Fruit fly (Drosophila melanogaster): Measurements from ENCODE around the gene CG9444.

The CG9444 gene

dm6 chr3R:9640313-9640712, 43.8 kb downstream of the CG9444 start:
- TF ChIP-seq CG13204 (GFP tag; optimal IDR thresholded peaks at IDR 0.05): no peak
- no peak for TF ChIP-seq CG32121 (GFP tag; IDR thresholded peaks at IDR 0.05)
- no peak for TF ChIP-seq CG14655 (GFP tag; optimal IDR thresholded peaks at IDR 0.05)
- TF ChIP-seq CG17806 (tag; optimal IDR thresholded peaks at IDR 0.05): no peak

DNA sequence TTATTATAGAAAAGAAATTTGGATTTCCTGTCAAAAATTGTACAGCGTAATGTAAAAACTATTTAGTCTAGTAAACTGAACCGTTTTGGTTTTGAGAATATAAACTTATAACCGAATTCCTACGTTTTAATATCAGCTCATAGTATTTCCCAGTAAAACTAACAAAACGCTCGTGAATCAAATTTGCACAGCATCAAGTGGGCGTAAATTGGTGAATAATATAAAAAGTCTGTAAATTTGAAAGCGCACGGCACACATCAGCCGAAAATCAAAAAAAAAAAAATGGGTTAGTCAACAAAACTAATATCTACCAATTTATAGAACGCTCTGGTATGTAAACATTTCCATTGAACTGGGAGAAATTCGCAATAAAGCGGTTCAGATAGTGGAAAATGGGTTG, 46.2 kb downstream of the CG9444 start, which contains the start of gene Dh44:
Dh44 (plus strand) TSS at position 301 of the 400 bp plus-strand sequence.
- TF ChIP-seq CG8159 (tag; optimal IDR thresholded peaks at IDR 0.05): no peak
- no peak for TF ChIP-seq CG9948 (tag; optimal IDR thresholded peaks at IDR 0.05)
- TF ChIP-seq CG17806 (tag; optimal IDR thresholded peaks at IDR 0.05): no peak
- TF ChIP-seq CG12605 (GFP tag; IDR thresholded peaks at IDR 0.05): no peak
- TF ChIP-seq CG10348 (GFP tag; IDR thresholded peaks at IDR 0.05): no peak
- TF ChIP-seq CG4496 (GFP tag; IDR thresholded peaks at IDR 0.05): no peak
- no peak for TF ChIP-seq CG14655 (GFP tag; optimal IDR thresholded peaks at IDR 0.05)

DNA sequence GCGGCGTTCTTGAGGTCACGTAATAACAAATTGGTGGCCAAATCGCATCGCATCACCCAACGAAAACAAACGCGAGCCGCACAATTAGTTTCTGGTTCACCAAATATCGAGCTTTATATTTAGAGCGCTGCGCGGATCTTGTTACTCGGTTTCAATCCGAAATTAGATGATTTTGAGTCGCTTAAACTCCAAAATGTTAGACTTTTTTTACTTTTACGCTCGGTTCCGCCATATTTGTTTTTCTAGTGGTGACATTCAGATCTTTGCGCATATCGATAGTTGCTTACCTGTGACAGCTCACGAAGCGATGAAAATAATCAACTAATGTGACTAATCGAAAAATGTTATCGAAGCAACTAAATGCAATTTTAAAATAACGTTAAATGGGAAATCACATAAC, 46.7 kb downstream of the CG9444 start, which contains the start of gene Scm:
Scm (minus strand) TSS at position 251 of the 400 bp plus-strand sequence.
- TF ChIP-seq CG32121 (GFP tag; IDR thresholded peaks at IDR 0.05) (no peak; the same call in 1 of the 2 replicates), CG12605 (GFP tag; IDR thresholded peaks at IDR 0.05) (no peak), CG17806 (tag; optimal IDR thresholded peaks at IDR 0.05) (no peak), Pif1A (GFP tag; optimal IDR thresholded peaks at IDR 0.05) (no peak), CG10348 (GFP tag; IDR thresholded peaks at IDR 0.05) (no peak), Ets98B (GFP tag; IDR thresholded peaks at IDR 0.05) (no peak; the same call in 1 of the 2 replicates), D1 (tag; optimal IDR thresholded peaks at IDR 0.05) (no peak), Pif1B (GFP tag; optimal IDR thresholded peaks at IDR 0.05) (no peak), CG8301 (tag; optimal IDR thresholded peaks at IDR 0.05) (no peak), CG8159 (tag; optimal IDR thresholded peaks at IDR 0.05) (no peak), EcR (GFP tag; optimal IDR thresholded peaks at IDR 0.05) (no peak), rn (GFP tag; IDR thresholded peaks at IDR 0.05) (no peak), CG14655 (GFP tag; optimal IDR thresholded peaks at IDR 0.05) (no peak), CG4496 (GFP tag; IDR thresholded peaks at IDR 0.05) (no peak), CG9948 (tag; optimal IDR thresholded peaks at IDR 0.05) (no peak)

dm6 chr3R:9632110-9632921, 51.7 kb downstream of the CG9444 start:
- no peak for TF ChIP-seq fd96Ca (GFP tag; IDR thresholded peaks at IDR 0.05)
- no peak for TF ChIP-seq CG17806 (tag; optimal IDR thresholded peaks at IDR 0.05)
- TF ChIP-seq Snoo (tag; optimal IDR thresholded peaks at IDR 0.05): no peak
- no peak for TF ChIP-seq CG34367 (tag; optimal IDR thresholded peaks at IDR 0.05)
- TF ChIP-seq CG13204 (GFP tag; optimal IDR thresholded peaks at IDR 0.05): no peak
- TF ChIP-seq CG4496 (GFP tag; IDR thresholded peaks at IDR 0.05): no peak
- no peak for TF ChIP-seq CG15710 (tag; optimal IDR thresholded peaks at IDR 0.05)
- no peak for TF ChIP-seq CG8301 (tag; optimal IDR thresholded peaks at IDR 0.05)
- no peak for TF ChIP-seq EcR (GFP tag; optimal IDR thresholded peaks at IDR 0.05)
- no peak for TF ChIP-seq rn (GFP tag; IDR thresholded peaks at IDR 0.05)
- TF ChIP-seq CG32121 (GFP tag; IDR thresholded peaks at IDR 0.05): no peak
- TF ChIP-seq D1 (tag; optimal IDR thresholded peaks at IDR 0.05): no peak
- TF ChIP-seq CG14655 (GFP tag; optimal IDR thresholded peaks at IDR 0.05): no peak
- TF ChIP-seq CG12605 (GFP tag; IDR thresholded peaks at IDR 0.05): no peak
- TF ChIP-seq Ets98B (GFP tag; IDR thresholded peaks at IDR 0.05): no peak
- TF ChIP-seq CG10348 (GFP tag; IDR thresholded peaks at IDR 0.05): no peak
- no peak for TF ChIP-seq Pif1A (GFP tag; optimal IDR thresholded peaks at IDR 0.05)
- TF ChIP-seq CG9948 (tag; optimal IDR thresholded peaks at IDR 0.05): no peak
- TF ChIP-seq CG8159 (tag; optimal IDR thresholded peaks at IDR 0.05): no peak
- TF ChIP-seq Pif1B (GFP tag; optimal IDR thresholded peaks at IDR 0.05): no peak

DNA sequence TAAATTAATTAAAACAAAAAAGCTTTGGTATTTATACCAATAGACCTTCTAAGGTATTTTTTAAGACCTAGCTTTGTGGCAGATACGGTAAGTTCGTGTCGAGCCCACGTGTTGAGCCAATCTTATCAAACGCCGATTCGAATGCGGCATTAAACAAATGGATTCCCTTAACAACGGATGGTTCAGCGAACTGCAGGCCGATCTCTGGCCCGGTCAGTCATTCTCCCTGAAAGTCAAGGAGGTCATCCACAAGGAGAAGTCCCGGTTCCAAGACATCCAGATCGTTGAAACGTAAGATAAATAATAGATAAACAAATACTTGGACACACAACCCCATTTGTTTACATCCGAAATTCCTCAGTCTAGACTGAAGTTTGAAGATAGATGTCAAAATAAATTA, 52.5 kb downstream of the CG9444 start, which contains the start of gene SpdS:
SpdS (plus strand) TSS at position 78 of the 400 bp plus-strand sequence.
- no peak for TF ChIP-seq CG10348 (GFP tag; IDR thresholded peaks at IDR 0.05)
- TF ChIP-seq Pif1A (GFP tag; optimal IDR thresholded peaks at IDR 0.05): no peak
- TF ChIP-seq rn (GFP tag; IDR thresholded peaks at IDR 0.05): no peak
- no peak for TF ChIP-seq EcR (GFP tag; optimal IDR thresholded peaks at IDR 0.05)
- no peak for TF ChIP-seq gl (tag; optimal IDR thresholded peaks at IDR 0.05)
- no peak for TF ChIP-seq CG14655 (GFP tag; optimal IDR thresholded peaks at IDR 0.05)
- no peak for TF ChIP-seq fd96Ca (GFP tag; IDR thresholded peaks at IDR 0.05)
- no peak for TF ChIP-seq CG12605 (GFP tag; IDR thresholded peaks at IDR 0.05)
- TF ChIP-seq CG8159 (tag; optimal IDR thresholded peaks at IDR 0.05): no peak
- no peak for TF ChIP-seq Snoo (tag; optimal IDR thresholded peaks at IDR 0.05)
- TF ChIP-seq CG4496 (GFP tag; IDR thresholded peaks at IDR 0.05): no peak
- TF ChIP-seq CG13204 (GFP tag; optimal IDR thresholded peaks at IDR 0.05): no peak
